Fruit fly (Drosophila melanogaster): Measurements from ENCODE around the gene Pcyt2.

Pcyt2 gene

dm6 chr3L:1575731-1576376, 22.6 kb downstream of the Pcyt2 start (continued):
- TF ChIP-seq so (GFP tag; IDR thresholded peaks at IDR 0.05) (peak; percentile 47; the same call in 1 of the 3 replicates), CG4328 (GFP tag; optimal IDR thresholded peaks at IDR 0.05) (no peak), hkb (optimal IDR thresholded peaks at IDR 0.05) (no peak), hkb (GFP tag; IDR thresholded peaks at IDR 0.05) (peak; percentile 37; the same call in 1 of the 2 replicates), sens (GFP tag) (peak; percentile 55), lilli (GFP tag; optimal IDR thresholded peaks at IDR 0.05) (peak; percentile 7), zfh2 (GFP tag; optimal IDR thresholded peaks at IDR 0.05) (no peak), CG13287 (GFP tag; IDR thresholded peaks at IDR 0.05; ENCODE audit: partially characterized antibody) (no peak), CG15269 (tag; optimal IDR thresholded peaks at IDR 0.05) (no peak), CG18619 (GFP tag; optimal IDR thresholded peaks at IDR 0.05) (peak; percentile 1), Dll (GFP tag; IDR thresholded peaks at IDR 0.05; ENCODE audit: partially characterized antibody) (no peak), CG2120 (GFP tag; optimal IDR thresholded peaks at IDR 0.05) (no peak), sob (GFP tag; IDR thresholded peaks at IDR 0.05) (0 out of 2 replicates have a peak, but pooled peaks have one; percentile 17), CG6254 (GFP tag; optimal IDR thresholded peaks at IDR 0.05) (peak; percentile 16), bbx (GFP tag; IDR thresholded peaks at IDR 0.05; ENCODE audit: partially characterized antibody) (no peak), chm (GFP tag; IDR thresholded peaks at IDR 0.05) (no peak), CG7271 (tag; optimal IDR thresholded peaks at IDR 0.05) (peak; percentile 18), sim (GFP tag; IDR thresholded peaks at IDR 0.05) (no peak), lab (GFP tag; optimal IDR thresholded peaks at IDR 0.05) (peak; percentile 6), ci (GFP tag; IDR thresholded peaks at IDR 0.05) (peak; percentile 58; the same call in 1 of the 3 replicates), BtbVII (GFP tag; optimal IDR thresholded peaks at IDR 0.05) (peak; percentile 25), stc (GFP tag; IDR thresholded peaks at IDR 0.05) (peak; percentile 22; the same call in 1 of the 2 replicates), CG4282 (GFP tag; optimal IDR thresholded peaks at IDR 0.05) (peak; percentile 3), tll (GFP tag; optimal IDR thresholded peaks at IDR 0.05) (no peak), CG31441 (GFP tag; IDR thresholded peaks at IDR 0.05) (0 out of 2 replicates have a peak, but pooled peaks have one; percentile 13), CG9437 (GFP tag; optimal IDR thresholded peaks at IDR 0.05) (peak; percentile 27), Sox100B (GFP tag; optimal IDR thresholded peaks at IDR 0.05) (peak; percentile 15), CG17568 (GFP tag; optimal IDR thresholded peaks at IDR 0.05) (peak; percentile 35)

- TF ChIP-seq HmgZ (tag; optimal IDR thresholded peaks at IDR 0.05) (peak; percentile 34), CG4617 (GFP tag; optimal IDR thresholded peaks at IDR 0.05; ENCODE audit: borderline replicate concordance) (peak; percentile 45), CG2116 (GFP tag; optimal IDR thresholded peaks at IDR 0.05) (peak; percentile 33), MESR4 (GFP tag; optimal IDR thresholded peaks at IDR 0.05) (peak; percentile 34), CG14441 (GFP tag; IDR thresholded peaks at IDR 0.05) (peak; percentile 22; the same call in 1 of the 2 replicates), CG9876 (GFP tag; optimal IDR thresholded peaks at IDR 0.05) (no peak), jumu (GFP tag; optimal IDR thresholded peaks at IDR 0.05) (no peak), Dek (tag; optimal IDR thresholded peaks at IDR 0.05) (peak; percentile 40), sens (GFP tag) (peak; percentile 44), eyg (GFP tag; optimal IDR thresholded peaks at IDR 0.05) (no peak), CG14050 (GFP tag; IDR thresholded peaks at IDR 0.05) (no peak), abd-A (tag; optimal IDR thresholded peaks at IDR 0.05) (peak; percentile 27), CG8359 (GFP tag; optimal IDR thresholded peaks at IDR 0.05; ENCODE audit: borderline replicate concordance) (peak; percentile 100), HHEX (GFP tag; optimal IDR thresholded peaks at IDR 0.05) (no peak), zen (tag; optimal IDR thresholded peaks at IDR 0.05) (peak; percentile 31), CG9797 (GFP tag; optimal IDR thresholded peaks at IDR 0.05) (peak; percentile 98), ac (GFP tag; optimal IDR thresholded peaks at IDR 0.05) (no peak), E2f2 (GFP tag; IDR thresholded peaks at IDR 0.05) (peak; percentile 82), Opbp (GFP tag; IDR thresholded peaks at IDR 0.05; ENCODE audit: partially characterized antibody) (peak; percentile 60), amos (GFP tag; IDR thresholded peaks at IDR 0.05; ENCODE audit: partially characterized antibody) (peak; percentile 46; the same call in 1 of the 2 replicates), Stat92E (GFP tag; optimal IDR thresholded peaks at IDR 0.05) (peak in 1 of 3 experiments; percentile 39)
These were observed 23.3 kb downstream of the Pcyt2 start, which contains the start of gene CG13917 for dm6 chr3L:1576489-1577106. CG13917 (plus strand) TSS chr3L:1576699.

Data from whole organism, embryonic.